Worm (Caenorhabditis elegans) whole organism, midembryonic: Measurements from ENCODE around the gene abi-1.

Source experiments
- T22C8.4 ChIP-seq: fragments of 200-800 bp; sonication (Bioruptor generic); IDR thresholded peaks from 2 replicates; pipeline ENCODE4 v1.3.6; 2022; ENCODE audit warnings: missing genetic modification characterization, missing compliant biosample characterization
- cog-1 ChIP-seq: sonication (generic microtip); optimal IDR thresholded peaks from 2 replicates; lab custom pipeline; 2016; ENCODE audit warnings: missing genetic modification characterization, missing compliant biosample characterization
- flt-1 ChIP-seq: fragments of 200-800 bp; sonication (Bioruptor generic); IDR thresholded peaks from 2 replicates; pipeline ENCODE4 v1.3.6; 2022; ENCODE audit warnings: missing genetic modification characterization, missing compliant biosample characterization
- klf-2 ChIP-seq: fragments of 200-800 bp; sonication (Bioruptor generic); conservative IDR thresholded peaks from 2 replicates; pipeline ENCODE4 v1.3.6; 2022; ENCODE audit warnings: missing genetic modification reagents, missing genetic modification characterization, missing compliant biosample characterization
- med-1 ChIP-seq: sonication (generic microtip); optimal IDR thresholded peaks from 2 replicates; lab custom pipeline; 2017; ENCODE audit warnings: missing genetic modification characterization, mild to moderate bottlenecking, missing compliant biosample characterization, antibody characterized with exemption, missing genetic modification reagents; ENCODE audit not compliant: insufficient read depth
- ref-1 ChIP-seq: fragments of 200-800 bp; sonication (Bioruptor generic); conservative IDR thresholded peaks from 2 replicates; pipeline ENCODE4 v1.3.6; 2022; ENCODE audit warnings: missing genetic modification reagents, missing genetic modification characterization, missing compliant biosample characterization
- tab-1 ChIP-seq: fragments of 200-800 bp; sonication (Bioruptor generic); IDR thresholded peaks from 2 replicates; pipeline ENCODE4 v1.3.6; 2022; ENCODE audit warnings: missing genetic modification characterization, missing compliant biosample characterization
- ztf-23 ChIP-seq: fragments of 200-800 bp; sonication (Bioruptor generic); IDR thresholded peaks from 2 replicates; pipeline ENCODE4 v1.3.6; 2022; ENCODE audit warnings: missing genetic modification reagents, missing genetic modification characterization, missing compliant biosample characterization
- ztf-29 ChIP-seq: fragments of 200-800 bp; sonication (Bioruptor generic); IDR thresholded peaks from 2 replicates; pipeline ENCODE4 v1.3.6; 2022; ENCODE audit warnings: missing genetic modification reagents, missing genetic modification characterization, missing compliant biosample characterization

The abi-1 gene

DNA sequence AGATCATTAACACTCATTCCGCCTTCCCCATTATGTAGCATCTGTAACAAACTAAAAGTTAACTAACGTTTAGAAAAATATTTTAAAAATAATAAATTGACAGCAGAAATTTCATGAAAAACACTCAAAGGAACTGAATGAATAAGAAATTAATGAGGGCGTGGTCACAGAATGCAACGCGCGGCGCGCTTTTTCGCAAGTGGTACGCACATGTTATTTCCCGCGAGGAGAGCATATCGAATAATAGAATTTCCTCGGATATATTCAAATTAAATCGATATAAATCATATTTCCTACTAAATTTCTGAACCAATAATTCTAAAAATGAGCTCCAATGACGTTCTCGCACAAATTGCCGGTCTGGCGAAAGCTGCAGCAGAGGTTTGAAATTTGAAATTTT lies at the start of gene abi-1, which contains the start of gene arle-14:
Gene abi-1 (minus strand): TSS at position 51 of the 400 bp plus-strand sequence.
Gene arle-14 (plus strand): TSS at position 217 of the 400 bp plus-strand sequence.
- TF ChIP-seq ztf-23 (GFP tag; lab: Robert Waterston, UW), result no peak

ce11 chrIII:5740666-5741065 lies 48.1 kb upstream of the abi-1 start, which contains the start of gene B0244.16:
Gene B0244.16, plus strand, starts transcription at chrIII:5740966.
- no peak for TF ChIP-seq ztf-23 (GFP tag; lab: Robert Waterston, UW)
- TF ChIP-seq ztf-29 (GFP tag; lab: Robert Waterston, UW), result no peak
- no peak for TF ChIP-seq T22C8.4

ce11 chrIII:5737708-5738107 lies 45.2 kb upstream of the abi-1 start, which contains the start of gene B0244.6:
Gene B0244.6, plus strand, starts transcription at chrIII:5738008.
- TF ChIP-seq ztf-29 (GFP tag; lab: Robert Waterston, UW), result no peak
- no peak for TF ChIP-seq tab-1
- TF ChIP-seq cog-1 (tag; lab: Kevin White, UChicago), result no peak
- TF ChIP-seq flt-1 (GFP tag; lab: Robert Waterston, UW), result no peak
- no peak for TF ChIP-seq klf-2
- no peak for TF ChIP-seq med-1 (GFP tag; lab: Kevin White, UChicago)
- TF ChIP-seq ref-1 (GFP tag; lab: Robert Waterston, UW), result no peak
- TF ChIP-seq T22C8.4, result no peak
- TF ChIP-seq ztf-23 (GFP tag; lab: Robert Waterston, UW), result no peak

DNA sequence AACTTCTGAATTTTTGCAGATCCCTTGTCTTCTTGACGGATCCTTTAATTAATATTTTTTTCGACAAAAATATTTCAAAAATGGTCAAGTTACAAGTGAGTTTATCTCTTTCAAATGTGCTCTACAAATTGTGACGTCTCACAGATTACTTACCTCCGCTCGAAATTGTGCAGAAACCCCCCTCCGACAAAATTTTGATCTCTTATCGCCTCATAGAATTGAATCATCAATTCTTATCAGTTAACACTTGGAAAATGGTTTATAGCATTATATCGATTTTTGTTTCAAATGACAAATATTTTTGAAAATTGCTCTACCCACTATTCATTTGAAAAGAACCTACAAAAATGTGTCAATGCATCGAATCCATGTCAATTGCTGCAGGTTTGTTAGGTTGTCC lies 42.4 kb upstream of the abi-1 start, which contains the start of gene B0244.10:
Gene B0244.10 (plus strand): TSS at position 254 of the 400 bp plus-strand sequence.
- no peak for TF ChIP-seq ref-1 (GFP tag; lab: Robert Waterston, UW)
- no peak for TF ChIP-seq tab-1

DNA sequence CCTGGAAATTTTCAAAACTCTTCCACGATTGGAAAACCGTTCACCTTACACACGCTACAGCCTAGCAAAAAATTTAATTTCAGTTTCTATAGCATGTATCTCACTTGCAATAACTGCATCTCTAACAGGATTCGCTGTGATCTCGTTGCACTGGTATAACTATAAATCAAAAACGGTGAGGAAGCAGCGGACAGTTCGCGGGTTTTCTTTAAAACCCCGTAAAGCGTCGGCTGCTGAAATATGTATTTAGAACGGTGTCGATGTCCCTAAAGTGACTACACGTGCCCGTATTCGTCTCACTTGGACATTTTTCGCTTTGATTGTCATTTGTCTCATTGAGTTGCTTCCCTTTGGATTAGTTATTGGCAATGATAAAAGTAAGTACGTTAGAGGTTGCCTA lies 41.8 kb upstream of the abi-1 start:
- TF ChIP-seq T22C8.4 (no peak), ztf-29 (GFP tag; lab: Robert Waterston, UW) (no peak), klf-2 (no peak), tab-1 (no peak), flt-1 (GFP tag; lab: Robert Waterston, UW) (no peak), ref-1 (GFP tag; lab: Robert Waterston, UW) (no peak), ztf-23 (GFP tag; lab: Robert Waterston, UW) (no peak), med-1 (GFP tag; lab: Kevin White, UChicago) (no peak), cog-1 (tag; lab: Kevin White, UChicago) (no peak)

- TF ChIP-seq klf-2 (no peak), T22C8.4 (no peak), ztf-23 (GFP tag; lab: Robert Waterston, UW) (no peak), ztf-29 (GFP tag; lab: Robert Waterston, UW) (no peak), ref-1 (GFP tag; lab: Robert Waterston, UW) (no peak), cog-1 (tag; lab: Kevin White, UChicago) (no peak), flt-1 (GFP tag; lab: Robert Waterston, UW) (no peak), med-1 (GFP tag; lab: Kevin White, UChicago) (no peak)
These were observed 40.4 kb upstream of the abi-1 start, which contains the start of gene B0244.17 for ce11 chrIII:5732925-5733324. Gene B0244.17, plus strand, starts transcription at chrIII:5733225.

DNA sequence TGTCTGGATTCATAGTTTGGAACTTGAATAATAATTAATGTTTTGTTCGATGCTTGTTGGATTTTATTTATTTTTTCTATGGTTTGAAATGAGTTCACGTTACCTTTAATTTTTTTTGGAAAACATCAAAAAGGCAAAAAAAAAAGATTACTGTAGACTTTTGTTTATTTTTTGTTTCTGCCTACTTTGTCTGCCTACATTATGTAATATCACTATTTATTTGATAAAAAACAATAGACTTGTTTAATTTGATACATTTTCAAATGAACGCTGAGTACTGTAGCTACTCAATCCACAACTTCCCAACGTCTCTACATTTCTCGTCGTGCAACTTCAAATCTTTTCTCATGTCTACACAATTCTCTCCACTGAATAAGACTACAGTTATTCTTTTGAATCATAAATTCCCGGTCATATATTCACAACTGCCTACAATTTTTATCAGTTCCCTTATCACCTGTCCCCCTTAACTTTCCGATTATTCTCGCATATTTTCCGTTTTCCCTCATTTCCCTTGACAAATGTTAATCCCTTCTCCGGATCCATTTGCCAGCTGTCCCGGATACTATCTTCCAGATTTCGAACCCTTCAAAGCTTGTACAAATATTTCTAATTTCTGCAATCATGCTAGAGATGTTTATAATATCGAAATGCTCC lies 38.6 kb upstream of the abi-1 start, which contains the start of the genes B0244.9 and B0244.7:
Gene B0244.9 (minus strand): TSS at position 51 of the 657 bp plus-strand sequence.
Gene B0244.7 (plus strand): TSS at position 522 of the 657 bp plus-strand sequence.
- TF ChIP-seq ref-1 (GFP tag; lab: Robert Waterston, UW), result no peak
- no peak for TF ChIP-seq flt-1 (GFP tag; lab: Robert Waterston, UW)
- TF ChIP-seq T22C8.4, result no peak
- TF ChIP-seq cog-1 (tag; lab: Kevin White, UChicago), result no peak
- no peak for TF ChIP-seq klf-2
- no peak for TF ChIP-seq ztf-29 (GFP tag; lab: Robert Waterston, UW)
- no peak for TF ChIP-seq ztf-23 (GFP tag; lab: Robert Waterston, UW)
- TF ChIP-seq med-1 (GFP tag; lab: Kevin White, UChicago), result no peak
- no peak for TF ChIP-seq tab-1

DNA sequence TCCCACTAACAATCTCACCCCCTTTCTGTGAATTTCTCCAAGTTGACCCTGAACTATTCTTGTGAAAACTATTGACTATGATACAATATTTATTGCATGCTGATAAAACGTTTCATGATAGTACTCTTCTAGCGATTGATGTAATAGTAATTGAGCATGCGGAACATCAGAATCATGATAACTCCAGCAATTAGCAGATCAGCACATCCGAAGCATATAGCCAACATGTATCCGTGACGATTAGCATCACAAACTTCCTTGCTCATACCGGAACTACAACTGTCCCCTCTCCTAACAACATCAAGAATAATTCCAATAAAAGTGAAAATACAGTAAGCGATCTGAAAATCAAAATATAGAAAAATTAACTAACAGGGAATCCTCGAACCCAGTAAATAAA lies 37.5 kb upstream of the abi-1 start:
- TF ChIP-seq tab-1, result no peak
- no peak for TF ChIP-seq cog-1 (tag; lab: Kevin White, UChicago)
- TF ChIP-seq T22C8.4, result no peak
- TF ChIP-seq ref-1 (GFP tag; lab: Robert Waterston, UW), result no peak
- TF ChIP-seq ztf-23 (GFP tag; lab: Robert Waterston, UW), result no peak

- no peak for TF ChIP-seq med-1 (GFP tag; lab: Kevin White, UChicago)
These were observed 36.8 kb upstream of the abi-1 start for ce11 chrIII:5729367-5729766.

- TF ChIP-seq T22C8.4, result no peak
- no peak for TF ChIP-seq ztf-29 (GFP tag; lab: Robert Waterston, UW)
- TF ChIP-seq cog-1 (tag; lab: Kevin White, UChicago), result no peak
- TF ChIP-seq ref-1 (GFP tag; lab: Robert Waterston, UW), result no peak
- no peak for TF ChIP-seq ztf-23 (GFP tag; lab: Robert Waterston, UW)
- TF ChIP-seq flt-1 (GFP tag; lab: Robert Waterston, UW), result no peak
- no peak for TF ChIP-seq klf-2
- TF ChIP-seq med-1 (GFP tag; lab: Kevin White, UChicago), result no peak
- TF ChIP-seq tab-1, result no peak
These were observed 35.3 kb upstream of the abi-1 start, which contains the start of gene egg-1 for ce11 chrIII:5727827-5728226. Gene egg-1, plus strand, starts transcription at chrIII:5728180.
